Fruit fly (Drosophila melanogaster): ENCODE measurements around the gene HP6.
A peak's percentile ranks its signal among the peaks of the same experiment; 100 is the strongest.

Gene HP6

DNA sequence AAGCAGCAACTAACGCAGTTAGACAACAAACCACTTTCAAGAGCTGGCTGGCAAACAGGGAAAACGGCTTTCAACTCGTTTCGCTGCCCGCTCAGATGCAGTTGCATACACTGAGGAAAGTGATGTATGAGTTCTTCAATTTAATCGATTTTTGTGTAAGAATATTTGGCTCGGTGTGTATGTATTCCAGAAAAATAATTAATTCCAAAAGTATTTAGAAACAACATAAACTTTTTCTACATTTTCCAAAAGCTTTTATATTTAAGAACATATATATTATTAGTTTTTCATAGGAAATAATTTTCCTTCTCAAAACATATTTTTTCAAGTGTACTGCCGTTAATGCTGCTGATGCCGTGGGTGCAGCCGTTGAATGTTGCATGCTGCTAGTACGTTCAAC lies 956 bp upstream of the HP6 start:
- no peak for TF ChIP-seq tup (GFP tag; optimal IDR thresholded peaks at IDR 0.05)
- TF ChIP-seq dysf (GFP tag; IDR thresholded peaks at IDR 0.05) = no peak
- peak; percentile 17 for TF ChIP-seq CG7556 (GFP tag; optimal IDR thresholded peaks at IDR 0.05)
- TF ChIP-seq knrl (GFP tag; IDR thresholded peaks at IDR 0.05; ENCODE audit: partially characterized antibody) = no peak
- no peak for TF ChIP-seq dan (GFP tag; IDR thresholded peaks at IDR 0.05)
- TF ChIP-seq CG15696 (tag; optimal IDR thresholded peaks at IDR 0.05) = peak; percentile 42
- TF ChIP-seq Hand (GFP tag; optimal IDR thresholded peaks at IDR 0.05) = no peak
- TF ChIP-seq MTF-1 (GFP tag; optimal IDR thresholded peaks at IDR 0.05; ENCODE audit: borderline replicate concordance) = no peak
- peak; percentile 67 for TF ChIP-seq Blimp-1 (GFP tag; optimal IDR thresholded peaks at IDR 0.05)
- no peak for TF ChIP-seq usp (GFP tag; optimal IDR thresholded peaks at IDR 0.05)
- no peak for TF ChIP-seq Hmx (GFP tag; optimal IDR thresholded peaks at IDR 0.05)
- peak; percentile 35 for TF ChIP-seq zen (tag; optimal IDR thresholded peaks at IDR 0.05)
- no peak for TF ChIP-seq CTCF (GFP tag; optimal IDR thresholded peaks at IDR 0.05)
- TF ChIP-seq Hsf (GFP tag; optimal IDR thresholded peaks at IDR 0.05) = no peak
- no peak for TF ChIP-seq Optix (GFP tag; IDR thresholded peaks at IDR 0.05)
- TF ChIP-seq bsh (GFP tag; optimal IDR thresholded peaks at IDR 0.05) = peak; percentile 61 to 78
- TF ChIP-seq trem (tag; optimal IDR thresholded peaks at IDR 0.05) = peak; percentile 49
- no peak for TF ChIP-seq CG7928 (GFP tag; optimal IDR thresholded peaks at IDR 0.05)
- no peak for TF ChIP-seq chn (GFP tag; optimal IDR thresholded peaks at IDR 0.05)
- TF ChIP-seq CG2120 (GFP tag; optimal IDR thresholded peaks at IDR 0.05) = no peak
- no peak for TF ChIP-seq CG31388 (GFP tag; optimal IDR thresholded peaks at IDR 0.05)
- TF ChIP-seq chinmo (GFP tag; IDR thresholded peaks at IDR 0.05; ENCODE audit: partially characterized antibody) = no peak
- TF ChIP-seq CG13296 (GFP tag; optimal IDR thresholded peaks at IDR 0.05) = no peak
- TF ChIP-seq CG17361 (GFP tag; IDR thresholded peaks at IDR 0.05) = peak; percentile 69
- TF ChIP-seq CG7839 (tag; optimal IDR thresholded peaks at IDR 0.05) = peak; percentile 55
- no peak for TF ChIP-seq CG15514 (GFP tag; optimal IDR thresholded peaks at IDR 0.05)
- TF ChIP-seq phol (tag; optimal IDR thresholded peaks at IDR 0.05) = peak; percentile 64
- TF ChIP-seq CG13424 (tag; optimal IDR thresholded peaks at IDR 0.05) = peak; percentile 37
- 0 out of 2 replicates have a peak, but pooled peaks have one; percentile 15 for TF ChIP-seq CG6689 (GFP tag; IDR thresholded peaks at IDR 0.05)
- no peak for TF ChIP-seq odd (GFP tag; optimal IDR thresholded peaks at IDR 0.05)
- TF ChIP-seq Gug (GFP tag; IDR thresholded peaks at IDR 0.05) = no peak
- peak; percentile 28; the same call in 1 of the 3 replicates for TF ChIP-seq croc (GFP tag; conservative IDR thresholded peaks at IDR 0.05)
- no peak for TF ChIP-seq Bdp1 (GFP tag; optimal IDR thresholded peaks at IDR 0.05)
- no peak for TF ChIP-seq CG18011 (GFP tag; optimal IDR thresholded peaks at IDR 0.05)
- TF ChIP-seq Ets65A (GFP tag) = no peak
- peak; percentile 69 for TF ChIP-seq CG14710 (tag; optimal IDR thresholded peaks at IDR 0.05)
- TF ChIP-seq sens (GFP tag) = peak; percentile 67
- TF ChIP-seq CG33557 (GFP tag; optimal IDR thresholded peaks at IDR 0.05) = peak; percentile 52
- TF ChIP-seq crp (GFP tag; optimal IDR thresholded peaks at IDR 0.05) = no peak
- no peak for TF ChIP-seq BtbVII (GFP tag; optimal IDR thresholded peaks at IDR 0.05)
- no peak for TF ChIP-seq Vsx1 (GFP tag; optimal IDR thresholded peaks at IDR 0.05)
- TF ChIP-seq CG15479 (GFP tag; optimal IDR thresholded peaks at IDR 0.05) = no peak
- TF ChIP-seq aop (GFP tag; IDR thresholded peaks at IDR 0.05) = no peak
- no peak for TF ChIP-seq sr (GFP tag; IDR thresholded peaks at IDR 0.05)
- no peak for TF ChIP-seq NfI (GFP tag; optimal IDR thresholded peaks at IDR 0.05)
- no peak for TF ChIP-seq CG6683 (GFP tag; optimal IDR thresholded peaks at IDR 0.05)
- no peak for TF ChIP-seq Mad (GFP tag; optimal IDR thresholded peaks at IDR 0.05)
- peak; percentile 1 for TF ChIP-seq CG30020 (tag; optimal IDR thresholded peaks at IDR 0.05)
- TF ChIP-seq HLHmδ (GFP tag; optimal IDR thresholded peaks at IDR 0.05) = no peak
- TF ChIP-seq CG2678 (tag; optimal IDR thresholded peaks at IDR 0.05) = peak; percentile 52
- TF ChIP-seq Antp (GFP tag; optimal IDR thresholded peaks at IDR 0.05) = no peak
